Fruit fly (Drosophila melanogaster): ENCODE results near the gene CG31300.

CG31300 gene

dm6 chr3R:25316016-25316415 is 32.6 kb downstream of the CG31300 start, which contains the start of gene CG10559:
Gene CG10559 (minus strand): TSS chr3R:25316116.
- TF ChIP-seq gce (GFP tag; IDR thresholded peaks at IDR 0.05) (no peak), nau (GFP tag; optimal IDR thresholded peaks at IDR 0.05) (no peak), BtbVII (GFP tag; optimal IDR thresholded peaks at IDR 0.05) (no peak), CG11723 (GFP tag; optimal IDR thresholded peaks at IDR 0.05) (no peak), CG4820 (GFP tag; optimal IDR thresholded peaks at IDR 0.05) (no peak), CG4707 (GFP tag; optimal IDR thresholded peaks at IDR 0.05) (no peak), Stat92E (GFP tag; optimal IDR thresholded peaks at IDR 0.05) (no peak), Ssrp (tag; optimal IDR thresholded peaks at IDR 0.05) (no peak), CG8290 (GFP tag; optimal IDR thresholded peaks at IDR 0.05) (no peak), CG8290 (tag; optimal IDR thresholded peaks at IDR 0.05) (peak in 1 of 2 experiments; percentile 13), Med (GFP tag) (peak; percentile 42), CG6813 (GFP tag; optimal IDR thresholded peaks at IDR 0.05) (no peak), psq (GFP tag; optimal IDR thresholded peaks at IDR 0.05) (no peak), sens (GFP tag) (peak; percentile 18), sr (GFP tag; IDR thresholded peaks at IDR 0.05) (no peak), CG10565 (GFP tag; optimal IDR thresholded peaks at IDR 0.05) (no peak), CrebB (tag; optimal IDR thresholded peaks at IDR 0.05) (no peak), sim (GFP tag; IDR thresholded peaks at IDR 0.05) (no peak), Lim3 (GFP tag; IDR thresholded peaks at IDR 0.05) (no peak), pho (GFP tag; optimal IDR thresholded peaks at IDR 0.05) (no peak), Gsc (GFP tag; IDR thresholded peaks at IDR 0.05) (no peak), HHEX (GFP tag; optimal IDR thresholded peaks at IDR 0.05) (no peak), CG8944 (GFP tag; optimal IDR thresholded peaks at IDR 0.05) (no peak), Trl (optimal IDR thresholded peaks at IDR 0.05) (peak in 1 of 2 experiments; percentile 18), Trl (GFP tag; optimal IDR thresholded peaks at IDR 0.05) (no peak), CG6791 (GFP tag; IDR thresholded peaks at IDR 0.05; ENCODE audit: partially characterized antibody) (no peak), CG32772 (GFP tag; IDR thresholded peaks at IDR 0.05) (no peak), ERR (GFP tag; optimal IDR thresholded peaks at IDR 0.05) (no peak), CG16813 (GFP tag; IDR thresholded peaks at IDR 0.05; ENCODE audit: partially characterized antibody) (no peak), CG18476 (GFP tag; optimal IDR thresholded peaks at IDR 0.05) (no peak), ham (GFP tag; IDR thresholded peaks at IDR 0.05) (no peak), slou (GFP tag; optimal IDR thresholded peaks at IDR 0.05) (no peak), PHDP (tag; optimal IDR thresholded peaks at IDR 0.05) (peak; percentile 1), Fer3 (tag; optimal IDR thresholded peaks at IDR 0.05) (no peak), Dfd (GFP tag; optimal IDR thresholded peaks at IDR 0.05) (no peak), CG3065 (GFP tag; optimal IDR thresholded peaks at IDR 0.05) (no peak), bigmax (GFP tag; optimal IDR thresholded peaks at IDR 0.05) (no peak), Dref (GFP tag; IDR thresholded peaks at IDR 0.05) (no peak), cas (GFP tag; IDR thresholded peaks at IDR 0.05) (no peak), CG12104 (GFP tag; optimal IDR thresholded peaks at IDR 0.05) (no peak), E2f1 (GFP tag; IDR thresholded peaks at IDR 0.05) (no peak), chinmo (GFP tag; IDR thresholded peaks at IDR 0.05; ENCODE audit: partially characterized antibody) (0 out of 4 replicates have a peak, but pooled peaks have one; percentile 24), CG12942 (GFP tag; optimal IDR thresholded peaks at IDR 0.05) (no peak), CG3163 (GFP tag; optimal IDR thresholded peaks at IDR 0.05) (peak; percentile 44), Poxn (GFP tag; IDR thresholded peaks at IDR 0.05) (no peak), CG10321 (GFP tag; IDR thresholded peaks at IDR 0.05) (no peak), CG1647 (GFP tag; optimal IDR thresholded peaks at IDR 0.05) (no peak), CG17359 (tag; optimal IDR thresholded peaks at IDR 0.05) (no peak), twi (tag; optimal IDR thresholded peaks at IDR 0.05) (no peak), CG12391 (tag; optimal IDR thresholded peaks at IDR 0.05) (no peak), CG4328 (GFP tag; optimal IDR thresholded peaks at IDR 0.05) (no peak), CoRest (tag; optimal IDR thresholded peaks at IDR 0.05) (no peak)
